Worm (Caenorhabditis elegans): ENCODE data around the gene Y48A6C.4.

DNA sequence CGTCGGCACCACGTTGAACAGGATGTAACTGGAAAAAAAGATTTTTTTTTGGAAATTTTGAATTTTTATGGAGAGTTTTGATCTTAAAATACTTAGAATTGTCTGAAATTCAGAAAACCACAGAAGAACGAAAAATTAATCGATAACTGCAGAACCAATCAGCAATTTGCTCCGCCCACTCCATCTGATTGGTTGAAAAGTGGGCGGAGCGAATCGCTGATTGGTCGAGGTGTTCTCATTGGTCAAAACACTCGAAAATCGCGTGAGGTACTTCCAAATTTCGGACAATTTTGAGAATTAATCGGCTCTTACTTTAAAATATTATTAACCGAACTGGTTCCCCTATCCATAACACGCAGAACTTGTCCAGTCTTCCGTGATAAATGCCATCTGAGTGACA lies 23.9 kb upstream of the Y48A6C.4 start:
- TF ChIP-seq ama-1 (optimal IDR thresholded peaks at IDR 0.05): no peak
- TF ChIP-seq ceh-13 (GFP tag; optimal IDR thresholded peaks at IDR 0.05): no peak
- no peak for TF ChIP-seq ceh-36 (tag; optimal IDR thresholded peaks at IDR 0.05)

Data from whole organism, early embryonic.